Worm (Caenorhabditis elegans): ENCODE results near the gene ada-2.

ada-2 gene

DNA sequence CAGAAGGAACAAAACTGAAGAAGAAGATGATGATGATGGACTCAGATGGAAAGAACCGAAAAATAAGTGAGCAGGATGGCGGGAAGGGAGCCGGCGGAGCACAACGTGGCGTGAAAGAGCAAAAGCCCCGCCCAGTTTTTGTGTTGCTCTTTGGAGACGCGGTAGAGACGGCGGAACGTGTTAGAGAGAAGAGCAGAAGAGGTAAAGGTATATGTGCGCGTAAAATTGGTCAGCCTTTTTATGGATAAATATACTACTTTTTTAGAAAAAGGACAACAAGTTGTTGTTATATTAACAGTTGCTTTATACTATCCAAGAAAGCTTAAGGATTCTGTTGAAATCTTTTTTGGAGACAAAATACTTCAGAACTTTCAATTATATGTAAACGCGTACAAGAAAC, 35.0 kb upstream of the ada-2 start, which contains the start of gene E04F6.10:
Gene E04F6.10, minus strand, starts transcription at position 101 of the 400 bp plus-strand sequence.
- no peak for TF ChIP-seq elt-2 (tag; optimal IDR thresholded peaks at IDR 0.05)
- no peak for TF ChIP-seq ama-1 (optimal IDR thresholded peaks at IDR 0.05)
- TF ChIP-seq alr-1 (tag; optimal IDR thresholded peaks at IDR 0.05; ENCODE audit: borderline replicate concordance), result no peak
- TF ChIP-seq irx-1 (tag; optimal IDR thresholded peaks at IDR 0.05), result no peak
- no peak for TF ChIP-seq hlh-4 (tag; optimal IDR thresholded peaks at IDR 0.05)

DNA sequence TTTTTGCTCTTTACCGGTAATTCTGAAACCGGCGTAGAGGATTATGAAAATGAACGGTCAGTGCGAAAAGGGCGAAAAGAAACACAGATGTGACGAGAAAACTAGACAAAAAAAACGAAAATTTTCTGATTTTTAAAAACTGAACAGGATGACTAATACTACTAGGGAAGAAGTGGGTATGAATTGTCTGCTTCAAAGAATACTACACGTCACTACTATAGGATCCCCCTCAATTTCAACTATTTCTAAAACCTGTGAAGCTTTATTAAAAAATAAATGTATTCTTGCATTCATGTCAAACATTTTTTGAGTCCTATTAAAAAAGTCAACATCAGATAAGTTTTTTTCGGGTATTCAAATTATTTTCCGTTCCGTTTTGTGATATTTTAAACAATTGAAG, 28.0 kb upstream of the ada-2 start:
- no peak for TF ChIP-seq elt-3 (tag; optimal IDR thresholded peaks at IDR 0.05)

DNA sequence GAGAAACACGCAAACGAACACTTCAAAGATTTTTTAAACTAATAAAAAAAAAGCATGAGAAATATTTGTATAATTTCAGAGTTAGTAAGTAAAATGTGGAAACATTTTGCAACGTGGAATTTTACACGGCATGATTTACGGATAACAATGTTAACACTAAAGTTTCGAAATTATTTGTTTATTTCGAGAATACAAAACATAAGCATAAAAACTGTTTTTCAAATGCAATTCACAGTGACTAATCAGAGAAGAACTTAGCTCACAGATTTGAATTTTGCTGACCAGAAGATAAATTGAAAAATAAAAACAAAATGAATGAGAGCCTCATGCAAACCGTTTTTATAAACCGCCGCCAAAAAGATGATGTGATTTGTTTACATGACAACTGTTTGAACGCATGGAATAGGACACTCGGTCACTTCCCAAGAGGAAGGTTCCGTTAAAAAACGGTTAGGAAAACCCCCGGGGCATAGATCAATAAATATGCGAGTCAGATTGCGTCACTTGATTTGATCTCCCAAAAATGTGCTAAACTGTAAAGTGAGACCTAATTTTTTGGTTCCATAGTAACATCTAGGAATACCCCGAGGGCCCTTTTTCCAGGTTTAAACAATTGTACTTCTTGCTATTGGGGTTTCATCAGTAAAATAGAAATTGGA, 26.1 kb upstream of the ada-2 start, which contains the start of gene clh-3:
Gene clh-3, minus strand, starts transcription at position 51 of the 659 bp plus-strand sequence.
- TF ChIP-seq nhr-71 (tag; optimal IDR thresholded peaks at IDR 0.05) (no peak), nhr-28 (tag; optimal IDR thresholded peaks at IDR 0.05) (no peak), nhr-20 (tag; optimal IDR thresholded peaks at IDR 0.05) (no peak), unc-130 (tag; optimal IDR thresholded peaks at IDR 0.05) (no peak), skn-1 (tag; optimal IDR thresholded peaks at IDR 0.05) (no peak)

DNA sequence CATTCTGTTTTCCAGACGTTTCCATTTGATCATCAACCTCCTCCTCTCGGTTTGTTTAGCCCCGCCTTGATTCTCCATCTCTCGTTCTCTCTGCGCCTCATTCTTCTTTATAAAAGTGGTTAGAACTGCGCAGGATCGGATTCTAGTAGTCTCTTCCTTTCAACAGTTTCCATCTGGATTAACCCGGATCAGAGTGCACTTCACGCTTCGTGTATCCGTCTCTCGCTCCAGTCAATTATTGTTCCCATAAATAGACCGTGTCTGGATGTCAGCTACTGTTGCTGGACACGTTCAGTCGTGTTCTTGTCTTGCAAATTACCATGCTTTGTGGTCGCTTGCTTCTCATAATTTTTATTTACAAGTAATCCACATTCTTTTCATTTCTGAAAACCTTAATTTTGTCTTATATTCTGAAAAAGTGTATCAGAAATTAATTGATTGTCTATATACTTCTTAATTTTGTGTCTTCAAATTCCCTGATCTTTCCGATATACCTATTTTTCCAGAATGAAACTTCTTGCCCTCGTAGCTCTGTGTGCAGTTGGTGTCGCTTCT, 23.3 kb upstream of the ada-2 start, which contains the start of gene F32A5.4:
Gene F32A5.4, plus strand, starts transcription at position 505 of the 555 bp plus-strand sequence.
- peak; percentile 22 for TF ChIP-seq lin-14 (GFP tag; optimal IDR thresholded peaks at IDR 0.05)
- peak; percentile 38 for TF ChIP-seq grh-1 (GFP tag; IDR thresholded peaks at IDR 0.05)
- no peak for TF ChIP-seq unc-86 (tag; optimal IDR thresholded peaks at IDR 0.05)
- no peak for TF ChIP-seq unc-130 (tag; optimal IDR thresholded peaks at IDR 0.05)
- no peak for TF ChIP-seq nhr-237 (tag; optimal IDR thresholded peaks at IDR 0.05)
- no peak for TF ChIP-seq ceh-82 (tag; optimal IDR thresholded peaks at IDR 0.05)
- TF ChIP-seq zip-4 (GFP tag; optimal IDR thresholded peaks at IDR 0.05), result no peak
- no peak for TF ChIP-seq unc-62 (GFP tag; optimal IDR thresholded peaks at IDR 0.05)
- no peak for TF ChIP-seq lin-15B (tag; optimal IDR thresholded peaks at IDR 0.05)
- TF ChIP-seq nhr-77 (tag; optimal IDR thresholded peaks at IDR 0.05), result no peak
- no peak for TF ChIP-seq ets-5 (GFP tag; IDR thresholded peaks at IDR 0.05)
- no peak for TF ChIP-seq fkh-10 (GFP tag; optimal IDR thresholded peaks at IDR 0.05)
- TF ChIP-seq nhr-12 (tag; optimal IDR thresholded peaks at IDR 0.05), result no peak
- no peak for TF ChIP-seq C16A3.4 (tag; optimal IDR thresholded peaks at IDR 0.05)
- TF ChIP-seq nhr-71 (tag; optimal IDR thresholded peaks at IDR 0.05), result peak; percentile 4
- no peak for TF ChIP-seq ceh-63 (GFP tag; optimal IDR thresholded peaks at IDR 0.05)
- no peak for TF ChIP-seq egl-13 (tag; optimal IDR thresholded peaks at IDR 0.05)
- no peak for TF ChIP-seq nhr-76 (tag; optimal IDR thresholded peaks at IDR 0.05)
- TF ChIP-seq pag-3 (tag; optimal IDR thresholded peaks at IDR 0.05; ENCODE audit: borderline replicate concordance, insufficient read depth), result no peak
- TF ChIP-seq fos-1 (tag; optimal IDR thresholded peaks at IDR 0.05), result no peak
- TF ChIP-seq lir-3 (tag; optimal IDR thresholded peaks at IDR 0.05; ENCODE audit: poor library complexity), result no peak
- TF ChIP-seq hlh-4 (tag; optimal IDR thresholded peaks at IDR 0.05), result no peak
- no peak for TF ChIP-seq lin-13 (GFP tag; optimal IDR thresholded peaks at IDR 0.05)
- TF ChIP-seq nhr-85 (tag), result peak; percentile 69
- TF ChIP-seq dsc-1 (tag; optimal IDR thresholded peaks at IDR 0.05), result no peak
- TF ChIP-seq C04F5.9 (tag; optimal IDR thresholded peaks at IDR 0.05), result no peak
- TF ChIP-seq ceh-90 (tag; optimal IDR thresholded peaks at IDR 0.05), result no peak
- TF ChIP-seq nhr-19 (GFP tag; conservative IDR thresholded peaks at IDR 0.05), result no peak
- TF ChIP-seq irx-1 (tag; optimal IDR thresholded peaks at IDR 0.05), result no peak
- TF ChIP-seq aly-2 (tag; optimal IDR thresholded peaks at IDR 0.05), result no peak
- TF ChIP-seq pqm-1 (tag; optimal IDR thresholded peaks at IDR 0.05), result no peak
- no peak for TF ChIP-seq mab-9 (GFP tag; IDR thresholded peaks at IDR 0.05)
- no peak for TF ChIP-seq ztf-4 (tag; optimal IDR thresholded peaks at IDR 0.05)
- no peak for TF ChIP-seq nhr-47 (tag; optimal IDR thresholded peaks at IDR 0.05)
- TF ChIP-seq egl-27 (tag; optimal IDR thresholded peaks at IDR 0.05), result no peak
- TF ChIP-seq nhr-28 (tag; optimal IDR thresholded peaks at IDR 0.05), result no peak
- no peak for TF ChIP-seq vab-15 (tag; optimal IDR thresholded peaks at IDR 0.05)
- no peak for TF ChIP-seq sox-4 (tag; optimal IDR thresholded peaks at IDR 0.05)
- peak; percentile 4 for TF ChIP-seq mep-1 (tag; optimal IDR thresholded peaks at IDR 0.05)
- no peak for TF ChIP-seq skn-1 (tag; optimal IDR thresholded peaks at IDR 0.05)

All from whole organism, L1 larva.